Fruit fly (Drosophila melanogaster): ENCODE measurements around the gene Rbsn-5.

Rbsn-5 gene

DNA sequence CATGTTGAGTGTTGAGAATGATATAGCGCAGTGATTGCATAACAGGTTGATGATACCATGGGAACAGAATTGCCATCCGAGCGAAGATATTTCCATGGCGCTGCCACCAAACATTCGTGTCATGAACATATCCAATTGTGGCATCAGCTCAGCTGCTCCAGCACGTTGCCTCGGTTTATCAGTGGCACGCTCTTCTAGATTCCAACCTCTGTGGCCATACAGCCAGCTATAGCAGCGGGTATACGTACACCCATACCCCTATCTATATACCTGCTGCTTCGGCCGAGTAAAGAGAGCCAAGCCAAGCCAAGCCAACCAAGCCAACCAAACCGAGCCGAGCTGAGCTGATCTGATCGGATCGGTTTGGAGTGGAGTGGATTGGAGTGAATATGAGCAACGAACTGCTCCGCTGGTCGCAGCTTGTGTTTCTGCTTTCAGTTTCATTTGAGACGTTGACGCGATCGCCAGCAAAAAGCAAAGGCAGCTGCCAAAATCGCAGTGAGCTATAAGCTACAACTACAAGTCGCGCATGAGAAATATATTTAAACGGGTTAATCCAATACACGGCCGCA is 11.0 kb upstream of the Rbsn-5 start:
- TF ChIP-seq CG2199 (GFP tag; IDR thresholded peaks at IDR 0.05) (0 out of 3 replicates have a peak, but pooled peaks have one; percentile 42), CG8388 (GFP tag; optimal IDR thresholded peaks at IDR 0.05) (no peak), sug (tag; optimal IDR thresholded peaks at IDR 0.05) (peak; percentile 5), CG3995 (GFP tag; optimal IDR thresholded peaks at IDR 0.05) (no peak), vvl (GFP tag; IDR thresholded peaks at IDR 0.05) (peak; percentile 49; the same call in 1 of the 2 replicates), Ada2b (GFP tag; IDR thresholded peaks at IDR 0.05) (no peak), Atf6 (GFP tag; IDR thresholded peaks at IDR 0.05) (peak; percentile 13; the same call in 1 of the 2 replicates), lab (GFP tag; optimal IDR thresholded peaks at IDR 0.05) (peak; percentile 6), Atf3 (GFP tag; optimal IDR thresholded peaks at IDR 0.05) (no peak), unc-4 (GFP tag; IDR thresholded peaks at IDR 0.05; ENCODE audit: partially characterized antibody) (0 out of 2 replicates have a peak, but pooled peaks have one; percentile 37), CG8290 (GFP tag; optimal IDR thresholded peaks at IDR 0.05) (peak; percentile 6), CG8290 (tag; optimal IDR thresholded peaks at IDR 0.05) (peak in 1 of 2 experiments; percentile 47), Deaf1 (tag; optimal IDR thresholded peaks at IDR 0.05) (peak; percentile 74), CG13424 (tag; optimal IDR thresholded peaks at IDR 0.05) (no peak), ro (GFP tag; IDR thresholded peaks at IDR 0.05) (no peak), B-H2 (GFP tag; optimal IDR thresholded peaks at IDR 0.05) (peak; percentile 19), sd (tag; optimal IDR thresholded peaks at IDR 0.05) (peak; percentile 11), CG12071 (GFP tag; optimal IDR thresholded peaks at IDR 0.05) (peak; percentile 36), nerfin-1 (tag; optimal IDR thresholded peaks at IDR 0.05) (no peak), CG4424 (GFP tag; optimal IDR thresholded peaks at IDR 0.05) (no peak), Med (GFP tag) (peak; percentile 77), croc (GFP tag; conservative IDR thresholded peaks at IDR 0.05) (no peak), Fer1 (GFP tag; optimal IDR thresholded peaks at IDR 0.05) (peak; percentile 18), sens (GFP tag) (peak; percentile 13), nom (GFP tag; optimal IDR thresholded peaks at IDR 0.05) (peak; percentile 64), chinmo (GFP tag; IDR thresholded peaks at IDR 0.05; ENCODE audit: partially characterized antibody) (peak; percentile 84), Drgx (GFP tag; IDR thresholded peaks at IDR 0.05) (peak; percentile 23; the same call in 1 of the 2 replicates), kah (GFP tag; optimal IDR thresholded peaks at IDR 0.05) (no peak), CG5245 (GFP tag; optimal IDR thresholded peaks at IDR 0.05) (no peak), Eip74EF (GFP tag; optimal IDR thresholded peaks at IDR 0.05) (peak in 1 of 2 experiments; percentile 12), CG5180 (GFP tag; optimal IDR thresholded peaks at IDR 0.05) (peak; percentile 90), ci (GFP tag; IDR thresholded peaks at IDR 0.05) (peak; percentile 32; the same call in 1 of the 3 replicates), CG12769 (tag; optimal IDR thresholded peaks at IDR 0.05) (peak; percentile 27), sob (GFP tag; IDR thresholded peaks at IDR 0.05) (0 out of 2 replicates have a peak, but pooled peaks have one; percentile 9), insv (GFP tag; optimal IDR thresholded peaks at IDR 0.05) (peak in 1 of 2 experiments; percentile 62), CG33213 (GFP tag; optimal IDR thresholded peaks at IDR 0.05) (no peak), phol (tag; optimal IDR thresholded peaks at IDR 0.05) (no peak), lmd (GFP tag; IDR thresholded peaks at IDR 0.05) (no peak), CG13287 (GFP tag; IDR thresholded peaks at IDR 0.05; ENCODE audit: partially characterized antibody) (0 out of 2 replicates have a peak, but pooled peaks have one; percentile 11), CG12236 (GFP tag; optimal IDR thresholded peaks at IDR 0.05) (no peak), CG6175 (GFP tag; IDR thresholded peaks at IDR 0.05) (peak; percentile 95), sr (GFP tag; IDR thresholded peaks at IDR 0.05) (no peak), Blimp-1 (GFP tag; optimal IDR thresholded peaks at IDR 0.05) (peak; percentile 92), Pdp1 (GFP tag; optimal IDR thresholded peaks at IDR 0.05) (peak in 1 of 2 experiments; percentile 77), z (GFP tag; IDR thresholded peaks at IDR 0.05) (peak; percentile 92), Hmr (GFP tag; optimal IDR thresholded peaks at IDR 0.05) (peak; percentile 4), toy (GFP tag; IDR thresholded peaks at IDR 0.05) (no peak), CG8924 (tag; optimal IDR thresholded peaks at IDR 0.05) (peak; percentile 9), CG13894 (tag; optimal IDR thresholded peaks at IDR 0.05) (peak; percentile 83)

All from whole organism, embryonic.